Worm (Caenorhabditis elegans) whole organism, mixed stage, embryonic: ENCODE data around the gene T09B9.3.

Experiments used
- bed-3 ChIP-seq: fragments of 200-800 bp; sonication (Bioruptor generic); optimal IDR thresholded peaks from 3 replicates; lab custom pipeline; 2018; ENCODE audit warnings: mild to moderate bottlenecking, missing genetic modification characterization, moderate library complexity, missing compliant biosample characterization
- blmp-1 ChIP-seq: fragments of 150-350 bp; optimal IDR thresholded peaks from 2 replicates; lab custom pipeline; 2014; ENCODE audit warnings: missing biosample characterization, missing genetic modification characterization
- mab-5 ChIP-seq: fragments of 150-350 bp; optimal IDR thresholded peaks from 2 replicates; lab custom pipeline; 2014; ENCODE audit warnings: missing biosample characterization, missing genetic modification characterization
- mep-1 ChIP-seq: fragments of 150-350 bp; optimal IDR thresholded peaks from 2 replicates; lab custom pipeline; 2017; ENCODE audit warnings: missing biosample characterization, missing genetic modification reagents, missing genetic modification characterization, inconsistent platforms
- nhr-12 ChIP-seq: fragments of 150-350 bp; optimal IDR thresholded peaks from 2 replicates; lab custom pipeline; 2014; ENCODE audit warnings: missing biosample characterization, missing genetic modification characterization
- snpc-4 ChIP-seq: fragments of 150-350 bp; optimal IDR thresholded peaks from 2 replicates; lab custom pipeline; 2014; ENCODE audit warnings: missing biosample characterization, missing genetic modification characterization
- sptf-1 ChIP-seq: sonication (generic microtip); optimal IDR thresholded peaks from 2 replicates; lab custom pipeline; 2017; ENCODE audit warnings: mild to moderate bottlenecking, missing genetic modification characterization, moderate library complexity, missing compliant biosample characterization
- unc-39 ChIP-seq: fragments of 150-350 bp; optimal IDR thresholded peaks from 2 replicates; lab custom pipeline; 2014; ENCODE audit warnings: missing biosample characterization, missing genetic modification characterization
- unc-62 ChIP-seq: fragments of 150-350 bp; optimal IDR thresholded peaks from 2 replicates; lab custom pipeline; 2014; ENCODE audit warnings: missing biosample characterization, missing genetic modification reagents, missing genetic modification characterization

ce11 chrX:9713613-9714012 is 47.6 kb downstream of the T09B9.3 start, which contains the start of gene F15G9.2:
- TF ChIP-seq blmp-1 (tag; lab: Kevin White, UChicago) = no peak
- TF ChIP-seq snpc-4 (tag; lab: Kevin White, UChicago) = no peak
- TF ChIP-seq sptf-1 (tag; lab: Kevin White, UChicago) = no peak
- TF ChIP-seq unc-62 (GFP tag; lab: Kevin White, UChicago) = no peak
- no peak for TF ChIP-seq bed-3 (GFP tag; lab: Kevin White, UChicago)
- no peak for TF ChIP-seq unc-39 (tag; lab: Kevin White, UChicago)
- TF ChIP-seq mep-1 (tag; lab: Kevin White, UChicago) = no peak
- TF ChIP-seq mab-5 (tag; lab: Kevin White, UChicago) = no peak
- TF ChIP-seq nhr-12 = no peak
